Fruit fly (Drosophila melanogaster) whole organism, embryonic: ENCODE results near the gene sdt.
A peak's percentile ranks its signal among the peaks of the same experiment; 100 is the strongest.

Source experiments
- Atf-2 ChIP-seq: fragments of 200-800 bp; sonication (Bioruptor generic); optimal IDR thresholded peaks from 2 replicates; lab custom pipeline; 2016; ENCODE audit warnings: missing biosample characterization, missing genetic modification characterization
- Bgb ChIP-seq: fragments of 200-800 bp; sonication (Bioruptor generic); IDR thresholded peaks from 2 replicates; pipeline ENCODE4 v1.3.6; 2022; ENCODE audit warnings: missing biosample characterization, missing genetic modification characterization; ENCODE audit not compliant: partially characterized antibody
- Blimp-1 ChIP-seq: fragments of 200-800 bp; sonication (Bioruptor generic); optimal IDR thresholded peaks from 3 replicates; lab custom pipeline; 2018; ENCODE audit warnings: missing biosample characterization, missing genetic modification characterization, mild to moderate bottlenecking, moderate library complexity, missing genetic modification reagents
- CG10209 ChIP-seq: fragments of 200-800 bp; sonication (Bioruptor generic); optimal IDR thresholded peaks from 3 replicates; lab custom pipeline; 2017; ENCODE audit warnings: missing biosample characterization, mild to moderate bottlenecking, missing genetic modification characterization, missing genetic modification reagents
- CG11085 ChIP-seq: fragments of 200-800 bp; sonication (Bioruptor generic); IDR thresholded peaks from 2 replicates; pipeline ENCODE4 v1.3.6; 2022; ENCODE audit warnings: missing biosample characterization, missing genetic modification characterization
- CG12744 ChIP-seq: fragments of 200-800 bp; sonication (Bioruptor generic); optimal IDR thresholded peaks from 2 replicates; lab custom pipeline; 2016; ENCODE audit warnings: missing biosample characterization, missing genetic modification characterization
- CG14710 ChIP-seq: fragments of 200-800 bp; sonication (Bioruptor generic); optimal IDR thresholded peaks from 3 replicates; lab custom pipeline; 2019; ENCODE audit warnings: missing biosample characterization, mild to moderate bottlenecking, missing genetic modification characterization, moderate library complexity
- CG1529 ChIP-seq: fragments of 200-800 bp; sonication (Bioruptor generic); optimal IDR thresholded peaks from 3 replicates; lab custom pipeline; 2018; ENCODE audit warnings: missing biosample characterization, missing genetic modification characterization
- CG17328 ChIP-seq: fragments of 200-800 bp; sonication (Bioruptor generic); IDR thresholded peaks from 2 replicates; pipeline ENCODE4 v1.3.6; 2022; ENCODE audit warnings: missing biosample characterization, missing genetic modification characterization
- CG17612 ChIP-seq: fragments of 200-800 bp; sonication (Bioruptor generic); IDR thresholded peaks from 2 replicates; pipeline ENCODE4 v1.3.6; 2022; ENCODE audit warnings: missing biosample characterization, missing genetic modification characterization
- CG17829 ChIP-seq: fragments of 200-800 bp; optimal IDR thresholded peaks from 2 replicates; lab custom pipeline; 2019; ENCODE audit warnings: missing biosample characterization, mild to moderate bottlenecking, missing genetic modification characterization, moderate library complexity
- CG17912 ChIP-seq: fragments of 200-800 bp; sonication (Bioruptor generic); optimal IDR thresholded peaks from 2 replicates; lab custom pipeline; 2018; ENCODE audit warnings: missing biosample characterization, mild to moderate bottlenecking, missing genetic modification characterization
- CG2116 ChIP-seq: fragments of 200-800 bp; sonication (Bioruptor generic); optimal IDR thresholded peaks from 3 replicates; lab custom pipeline; 2018; ENCODE audit warnings: missing biosample characterization, mild to moderate bottlenecking, missing genetic modification characterization
- CG3065 ChIP-seq: fragments of 200-800 bp; sonication (Bioruptor generic); optimal IDR thresholded peaks from 2 replicates; lab custom pipeline; 2016; ENCODE audit warnings: missing biosample characterization, missing genetic modification characterization
- CG32532 ChIP-seq: fragments of 200-800 bp; sonication (Bioruptor generic); IDR thresholded peaks from 2 replicates; pipeline ENCODE4 v1.3.6; 2022; ENCODE audit warnings: missing biosample characterization, missing genetic modification characterization
- CG7786 ChIP-seq: fragments of 200-800 bp; sonication (Bioruptor generic); optimal IDR thresholded peaks from 2 replicates; lab custom pipeline; 2016; ENCODE audit warnings: missing biosample characterization, missing genetic modification characterization
- CTCF ChIP-seq: fragments of 200-800 bp; sonication (Bioruptor generic); optimal IDR thresholded peaks from 2 replicates; lab custom pipeline; 2017; ENCODE audit warnings: missing biosample characterization, mild to moderate bottlenecking, missing genetic modification characterization, moderate library complexity
- Dll ChIP-seq: fragments of 200-800 bp; sonication (Bioruptor generic); IDR thresholded peaks from 4 replicates; pipeline ENCODE4 v1.3.6; 2022; ENCODE audit warnings: missing biosample characterization, missing genetic modification characterization; ENCODE audit not compliant: partially characterized antibody
- Dp ChIP-seq: fragments of 200-800 bp; sonication (Bioruptor generic); optimal IDR thresholded peaks from 2 replicates; lab custom pipeline; 2018; ENCODE audit warnings: missing biosample characterization, mild to moderate bottlenecking, missing genetic modification characterization, moderate library complexity
- Dref ChIP-seq: fragments of 200-800 bp; sonication (Bioruptor generic); IDR thresholded peaks from 2 replicates; pipeline ENCODE4 v1.3.6; 2022; ENCODE audit warnings: missing biosample characterization, missing genetic modification characterization
- E2f2 ChIP-seq: fragments of 200-800 bp; sonication (Bioruptor generic); IDR thresholded peaks from 2 replicates; pipeline ENCODE4 v1.3.6; 2022; ENCODE audit warnings: missing biosample characterization, missing genetic modification characterization
- HmgD ChIP-seq: fragments of 200-800 bp; sonication (Bioruptor generic); optimal IDR thresholded peaks from 3 replicates; lab custom pipeline; 2016; ENCODE audit warnings: missing biosample characterization, missing genetic modification characterization
- Hmr ChIP-seq: fragments of 200-800 bp; sonication (Bioruptor generic); optimal IDR thresholded peaks from 3 replicates; lab custom pipeline; 2017; ENCODE audit warnings: mild to moderate bottlenecking, missing biosample characterization, missing genetic modification reagents, missing genetic modification characterization
- Hmx ChIP-seq: fragments of 200-800 bp; sonication (Bioruptor generic); optimal IDR thresholded peaks from 2 replicates; lab custom pipeline; 2016; ENCODE audit warnings: missing biosample characterization, missing genetic modification characterization
- Hr3 ChIP-seq: fragments of 200-800 bp; sonication (Bioruptor generic); optimal IDR thresholded peaks from 3 replicates; lab custom pipeline; 2016; ENCODE audit warnings: missing biosample characterization, missing genetic modification characterization
- Jarid2 ChIP-seq: fragments of 200-800 bp; sonication (Bioruptor generic); optimal IDR thresholded peaks from 3 replicates; lab custom pipeline; 2017; ENCODE audit warnings: mild to moderate bottlenecking, missing biosample characterization, missing genetic modification reagents, missing genetic modification characterization
- NFAT ChIP-seq: fragments of 200-800 bp; sonication (Bioruptor generic); IDR thresholded peaks from 2 replicates; pipeline ENCODE4 v1.3.6; 2022; ENCODE audit warnings: missing biosample characterization, missing genetic modification characterization
- Neu2 ChIP-seq: fragments of 200-800 bp; sonication (Bioruptor generic); optimal IDR thresholded peaks from 3 replicates; lab custom pipeline; 2016; ENCODE audit warnings: missing biosample characterization, missing genetic modification characterization, borderline replicate concordance
- Oaz ChIP-seq: fragments of 200-800 bp; sonication (Bioruptor generic); IDR thresholded peaks from 2 replicates; pipeline ENCODE4 v1.3.6; 2022; ENCODE audit warnings: missing biosample characterization, missing genetic modification characterization
- Oli ChIP-seq: fragments of 200-800 bp; sonication (Bioruptor generic); optimal IDR thresholded peaks from 2 replicates; lab custom pipeline; 2018; ENCODE audit warnings: missing biosample characterization, mild to moderate bottlenecking, missing genetic modification characterization, moderate library complexity
- Optix ChIP-seq: fragments of 200-800 bp; sonication (Bioruptor generic); IDR thresholded peaks from 3 replicates; pipeline ENCODE4 v1.3.6; 2022; ENCODE audit warnings: missing biosample characterization, missing genetic modification characterization
- Scr ChIP-seq: fragments of 200-800 bp; sonication (Bioruptor generic); IDR thresholded peaks from 2 replicates; pipeline ENCODE4 v1.3.6; 2022; ENCODE audit warnings: missing biosample characterization, missing genetic modification characterization; ENCODE audit not compliant: partially characterized antibody
- Sin3A ChIP-seq: fragments of >200 bp; optimal IDR thresholded peaks from 2 replicates; lab custom pipeline; 2018
- Sox102F ChIP-seq: fragments of 200-800 bp; sonication (Bioruptor generic); optimal IDR thresholded peaks from 2 replicates; lab custom pipeline; 2018; ENCODE audit warnings: missing biosample characterization, mild to moderate bottlenecking, missing genetic modification characterization, moderate library complexity
- Ssrp ChIP-seq: fragments of 200-800 bp; sonication (Bioruptor generic); optimal IDR thresholded peaks from 2 replicates; lab custom pipeline; 2018; ENCODE audit warnings: missing biosample characterization, mild to moderate bottlenecking, missing genetic modification characterization, moderate library complexity
- Stat92E ChIP-seq, 3 experiments: fragments of >200 bp in 2 of 3; fragments of 200-800 bp in 1 of 3; sonication (Bioruptor generic) in 1 of 3; optimal IDR thresholded peaks; 2 replicates each; lab custom pipeline; 2017 to 2019; ENCODE audit warnings: missing biosample characterization in 3 of 3, missing genetic modification characterization in 3 of 3, mild to moderate bottlenecking in 1 of 3, moderate library complexity in 1 of 3
- bbx ChIP-seq: fragments of 200-800 bp; sonication (Bioruptor generic); IDR thresholded peaks from 2 replicates; pipeline ENCODE4 v1.3.6; 2022; ENCODE audit warnings: missing biosample characterization, missing genetic modification characterization; ENCODE audit not compliant: partially characterized antibody
- bowl ChIP-seq: fragments of 200-800 bp; sonication (Bioruptor generic); IDR thresholded peaks from 2 replicates; pipeline ENCODE4 v1.3.6; 2022; ENCODE audit warnings: missing biosample characterization, missing genetic modification characterization
- cg ChIP-seq: fragments of 200-800 bp; sonication (Bioruptor generic); optimal IDR thresholded peaks from 3 replicates; lab custom pipeline; 2019; ENCODE audit warnings: missing biosample characterization, mild to moderate bottlenecking, missing genetic modification characterization, moderate library complexity
- chn ChIP-seq: fragments of 200-800 bp; sonication (Bioruptor generic); optimal IDR thresholded peaks from 2 replicates; lab custom pipeline; 2016; ENCODE audit warnings: missing biosample characterization, missing genetic modification characterization
- ems ChIP-seq: fragments of 200-800 bp; sonication (Bioruptor generic); optimal IDR thresholded peaks from 3 replicates; lab custom pipeline; 2016; ENCODE audit warnings: missing biosample characterization, missing genetic modification characterization
- ftz-f1 ChIP-seq: fragments of 200-800 bp; sonication (Bioruptor generic); optimal IDR thresholded peaks from 2 replicates; lab custom pipeline; 2016; ENCODE audit warnings: missing biosample characterization, missing genetic modification characterization
- ken ChIP-seq: fragments of 200-800 bp; sonication (Bioruptor generic); IDR thresholded peaks from 3 replicates; pipeline ENCODE4 v1.3.6; 2022; ENCODE audit warnings: missing biosample characterization, missing genetic modification characterization
- luna ChIP-seq: fragments of 200-800 bp; sonication (Bioruptor generic); optimal IDR thresholded peaks from 2 replicates; lab custom pipeline; 2016; ENCODE audit warnings: missing biosample characterization, missing genetic modification characterization
- odd ChIP-seq: fragments of 200-800 bp; sonication (Bioruptor generic); optimal IDR thresholded peaks from 2 replicates; lab custom pipeline; 2017; ENCODE audit warnings: missing biosample characterization, mild to moderate bottlenecking, missing genetic modification characterization
- p53 ChIP-seq: fragments of 200-800 bp; sonication (Bioruptor generic); optimal IDR thresholded peaks from 2 replicates; lab custom pipeline; 2016; ENCODE audit warnings: missing biosample characterization, missing genetic modification characterization
- row ChIP-seq: fragments of 200-800 bp; sonication (Bioruptor generic); IDR thresholded peaks from 3 replicates; pipeline ENCODE4 v1.3.6; 2022; ENCODE audit warnings: missing biosample characterization, missing genetic modification characterization
- sima ChIP-seq: fragments of 200-800 bp; sonication (Bioruptor generic); optimal IDR thresholded peaks from 2 replicates; lab custom pipeline; 2016; ENCODE audit warnings: missing biosample characterization, missing genetic modification characterization
- tin ChIP-seq: fragments of 200-800 bp; sonication (Bioruptor generic); optimal IDR thresholded peaks from 3 replicates; lab custom pipeline; 2016; ENCODE audit warnings: missing biosample characterization, missing genetic modification characterization
- usp ChIP-seq: fragments of >200 bp; optimal IDR thresholded peaks from 2 replicates; lab custom pipeline; 2017; ENCODE audit warnings: missing biosample characterization, missing genetic modification characterization
- wor ChIP-seq: fragments of 200-800 bp; sonication (Bioruptor generic); IDR thresholded peaks from 2 replicates; pipeline ENCODE4 v1.3.6; 2022; ENCODE audit warnings: missing biosample characterization, missing genetic modification characterization
- zen ChIP-seq: fragments of 200-800 bp; sonication (Bioruptor generic); optimal IDR thresholded peaks from 3 replicates; lab custom pipeline; 2018; ENCODE audit warnings: missing biosample characterization, mild to moderate bottlenecking, missing genetic modification characterization, moderate library complexity
- zfh2 ChIP-seq: fragments of 200-800 bp; sonication (Bioruptor generic); optimal IDR thresholded peaks from 2 replicates; lab custom pipeline; 2016; ENCODE audit warnings: missing biosample characterization, missing genetic modification characterization

The sdt gene

DNA sequence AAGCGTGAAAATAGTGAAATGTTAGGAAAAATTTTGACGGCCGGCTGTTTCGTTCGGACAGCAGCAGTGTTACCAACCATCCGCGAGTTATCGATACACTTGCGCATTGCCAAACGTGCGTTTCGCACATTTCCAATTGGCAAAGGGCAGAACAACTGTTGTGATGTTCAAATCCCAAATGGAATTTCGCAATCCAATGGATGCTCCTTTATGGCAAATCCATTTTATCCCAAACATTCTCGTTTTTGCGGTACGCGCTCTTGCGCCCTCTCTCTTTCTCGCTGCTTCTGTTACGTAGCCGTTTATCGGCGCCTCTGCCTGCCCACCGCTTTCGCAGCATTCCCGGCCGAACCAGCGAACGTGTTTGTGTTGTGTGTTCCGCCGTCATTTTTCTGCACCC is 64.9 kb downstream of the sdt start (continued):
- TF ChIP-seq Dref = peak; percentile 63
- no peak for TF ChIP-seq CG17829 (tag; lab: Kevin White, UChicago)
- peak; percentile 29 for TF ChIP-seq CG2116 (GFP tag; lab: Kevin White, UChicago)
- TF ChIP-seq bowl (GFP tag; lab: Robert Waterston, UW) = no peak
- no peak for TF ChIP-seq tin (GFP tag; lab: Kevin White, UChicago)
- TF ChIP-seq zfh2 (GFP tag; lab: Kevin White, UChicago) = no peak
- no peak for TF ChIP-seq ken (GFP tag; lab: Robert Waterston, UW)
- TF ChIP-seq CG1529 (GFP tag; lab: Kevin White, UChicago) = no peak
- no peak for TF ChIP-seq Ssrp (tag; lab: Kevin White, UChicago)
- TF ChIP-seq CTCF (GFP tag; lab: Kevin White, UChicago) = no peak
- no peak for TF ChIP-seq CG12744 (GFP tag; lab: Kevin White, UChicago)
- no peak for TF ChIP-seq HmgD (GFP tag; lab: Kevin White, UChicago)
- peak; percentile 37 for TF ChIP-seq Scr (GFP tag; lab: Robert Waterston, UW)
- peak; percentile 20; the same call in 1 of the 2 replicates for TF ChIP-seq Bgb (GFP tag; lab: Robert Waterston, UW)
- peak; percentile 36; the same call in 1 of the 2 replicates for TF ChIP-seq bbx
- TF ChIP-seq CG17612 (GFP tag; lab: Robert Waterston, UW) = no peak
- TF ChIP-seq Oli (tag; lab: Kevin White, UChicago) = no peak
- no peak for TF ChIP-seq Hr3 (GFP tag; lab: Kevin White, UChicago)
- no peak for TF ChIP-seq Oaz (GFP tag; lab: Robert Waterston, UW)
- TF ChIP-seq ftz-f1 = no peak
- no peak for TF ChIP-seq CG7786 (GFP tag; lab: Kevin White, UChicago)
- TF ChIP-seq CG3065 (GFP tag; lab: Kevin White, UChicago) = no peak
- TF ChIP-seq Dll (GFP tag; lab: Robert Waterston, UW) = peak; percentile 48; the same call in 2 of the 4 replicates
- no peak for TF ChIP-seq CG32532 (GFP tag; lab: Robert Waterston, UW)
- TF ChIP-seq CG10209 (GFP tag; lab: Kevin White, UChicago) = no peak
- no peak for TF ChIP-seq usp (GFP tag; lab: Kevin White, UChicago)
- no peak for TF ChIP-seq CG11085 (GFP tag; lab: Robert Waterston, UW)
- TF ChIP-seq Neu2 (GFP tag; lab: Kevin White, UChicago) = no peak
- no peak for TF ChIP-seq zen (tag; lab: Kevin White, UChicago)
- TF ChIP-seq Jarid2 (GFP tag; lab: Kevin White, UChicago) = no peak
- no peak for TF ChIP-seq p53 (GFP tag; lab: Kevin White, UChicago)
- no peak for TF ChIP-seq Sin3A
- no peak for TF ChIP-seq Hmr (GFP tag; lab: Kevin White, UChicago)
- no peak for TF ChIP-seq Blimp-1 (GFP tag; lab: Kevin White, UChicago)
- no peak for TF ChIP-seq luna (GFP tag; lab: Kevin White, UChicago)
- TF ChIP-seq Dp (GFP tag; lab: Kevin White, UChicago) = peak; percentile 28
- TF ChIP-seq Optix (GFP tag; lab: Robert Waterston, UW) = no peak
- no peak for TF ChIP-seq Atf-2
- no peak for TF ChIP-seq wor
- no peak for TF ChIP-seq cg (GFP tag; lab: Kevin White, UChicago)
- TF ChIP-seq CG14710 (tag; lab: Kevin White, UChicago) = no peak
- no peak for TF ChIP-seq Sox102F (GFP tag; lab: Kevin White, UChicago)
- no peak for TF ChIP-seq CG17328 (GFP tag; lab: Robert Waterston, UW)
- TF ChIP-seq CG17912 (GFP tag; lab: Kevin White, UChicago) = no peak
- no peak for TF ChIP-seq ems (GFP tag; lab: Kevin White, UChicago)
- TF ChIP-seq NFAT (GFP tag; lab: Robert Waterston, UW) = no peak
- no peak for TF ChIP-seq Hmx
- TF ChIP-seq row (GFP tag; lab: Robert Waterston, UW) = no peak
- TF ChIP-seq E2f2 (GFP tag; lab: Robert Waterston, UW) = peak; percentile 64
- no peak for TF ChIP-seq Stat92E (GFP tag; optimal IDR thresholded peaks at IDR 0.05; lab: Kevin White, UChicago)
- TF ChIP-seq sima (GFP tag; lab: Kevin White, UChicago) = no peak
- no peak for TF ChIP-seq chn
- no peak for TF ChIP-seq odd (GFP tag; lab: Kevin White, UChicago)
